Fruit fly (Drosophila melanogaster) whole organism, prepupa: Measurements from ENCODE around the gene Sgs3.

Source experiments
- Blimp-1 ChIP-seq: fragments of 200-800 bp; sonication (Bioruptor generic); optimal IDR thresholded peaks from 3 replicates; lab custom pipeline; 2017; ENCODE audit warnings: missing biosample characterization, missing genetic modification characterization, mild to moderate bottlenecking, moderate library complexity, missing genetic modification reagents
- CG11294 ChIP-seq: fragments of 200-800 bp; sonication (Bioruptor generic); IDR thresholded peaks from 2 replicates; pipeline ENCODE4 v1.3.6; 2022; ENCODE audit warnings: missing biosample characterization, missing genetic modification characterization
- CG11762 ChIP-seq: fragments of 200-800 bp; sonication (Bioruptor generic); optimal IDR thresholded peaks from 3 replicates; lab custom pipeline; 2016; ENCODE audit warnings: missing biosample characterization, missing genetic modification characterization; ENCODE audit not compliant: insufficient read depth
- CG15336 ChIP-seq: fragments of 200-800 bp; sonication (Bioruptor generic); IDR thresholded peaks from 2 replicates; pipeline ENCODE4 v1.3.6; 2022; ENCODE audit warnings: missing biosample characterization, missing genetic modification characterization
- CG1621 ChIP-seq: fragments of 200-800 bp; sonication (Bioruptor generic); optimal IDR thresholded peaks from 3 replicates; lab custom pipeline; 2018; ENCODE audit warnings: missing biosample characterization, mild to moderate bottlenecking, missing genetic modification characterization
- CG16779 ChIP-seq: fragments of 200-800 bp; sonication (Bioruptor generic); optimal IDR thresholded peaks from 3 replicates; lab custom pipeline; 2017; ENCODE audit warnings: missing biosample characterization, mild to moderate bottlenecking, missing genetic modification characterization
- CG32006 ChIP-seq: fragments of 200-800 bp; sonication (Bioruptor generic); optimal IDR thresholded peaks from 3 replicates; lab custom pipeline; 2017; ENCODE audit warnings: missing biosample characterization, mild to moderate bottlenecking, missing genetic modification characterization
- CG34406 ChIP-seq: fragments of 200-800 bp; sonication (Bioruptor generic); optimal IDR thresholded peaks from 3 replicates; lab custom pipeline; 2016; ENCODE audit warnings: missing biosample characterization, missing genetic modification characterization
- CG6163 ChIP-seq: fragments of 200-800 bp; sonication (Bioruptor generic); IDR thresholded peaks from 3 replicates; pipeline ENCODE4 v1.3.6; 2022; ENCODE audit warnings: missing biosample characterization, missing genetic modification characterization
- CG6276 ChIP-seq: fragments of 200-800 bp; sonication (Bioruptor generic); optimal IDR thresholded peaks from 2 replicates; lab custom pipeline; 2017; ENCODE audit warnings: missing biosample characterization, mild to moderate bottlenecking, missing genetic modification characterization
- CG6792 ChIP-seq: fragments of 200-800 bp; sonication (Bioruptor generic); optimal IDR thresholded peaks from 3 replicates; lab custom pipeline; 2016; ENCODE audit warnings: missing biosample characterization, missing genetic modification characterization
- CG6808 ChIP-seq: fragments of 200-800 bp; sonication (Bioruptor generic); optimal IDR thresholded peaks from 3 replicates; lab custom pipeline; 2017; ENCODE audit warnings: missing biosample characterization, missing genetic modification characterization, mild to moderate bottlenecking, moderate library complexity, missing genetic modification reagents
- CG7368 ChIP-seq: fragments of 200-800 bp; sonication (Bioruptor generic); optimal IDR thresholded peaks from 3 replicates; lab custom pipeline; 2016; ENCODE audit warnings: missing biosample characterization, missing genetic modification characterization
- CG8119 ChIP-seq: fragments of 200-800 bp; sonication (Bioruptor generic); IDR thresholded peaks from 3 replicates; pipeline ENCODE4 v1.3.6; 2022; ENCODE audit warnings: missing biosample characterization, missing genetic modification characterization
- CG9139 ChIP-seq: fragments of 200-800 bp; sonication (Bioruptor generic); optimal IDR thresholded peaks from 3 replicates; lab custom pipeline; 2017; ENCODE audit warnings: missing biosample characterization, mild to moderate bottlenecking, missing genetic modification characterization
- Eip75B ChIP-seq: fragments of 200-800 bp; sonication (Bioruptor generic); optimal IDR thresholded peaks from 3 replicates; lab custom pipeline; 2016; ENCODE audit warnings: missing biosample characterization, missing genetic modification characterization
- Eip78C ChIP-seq: fragments of 200-800 bp; sonication (Bioruptor generic); peaks from one replicate; lab custom pipeline; 2016; ENCODE audit warnings: missing biosample characterization, missing genetic modification characterization
- Eip93F ChIP-seq: fragments of 200-800 bp; sonication (Bioruptor generic); optimal IDR thresholded peaks from 2 replicates; lab custom pipeline; 2016; ENCODE audit warnings: missing biosample characterization, mild to moderate bottlenecking, missing genetic modification characterization
- Ets21C ChIP-seq: fragments of 200-800 bp; sonication (Bioruptor generic); optimal IDR thresholded peaks from 3 replicates; lab custom pipeline; 2016; ENCODE audit warnings: missing biosample characterization, missing genetic modification characterization
- Ets96B ChIP-seq: fragments of 200-800 bp; optimal IDR thresholded peaks from 2 replicates; lab custom pipeline; 2019; ENCODE audit warnings: missing biosample characterization, mild to moderate bottlenecking, missing genetic modification characterization, moderate library complexity
- Gug ChIP-seq: fragments of 200-800 bp; sonication (Bioruptor generic); IDR thresholded peaks from 2 replicates; pipeline ENCODE4 v1.3.6; 2022; ENCODE audit warnings: missing biosample characterization, missing genetic modification characterization
- Hr39 ChIP-seq: fragments of 200-800 bp; sonication (Bioruptor generic); optimal IDR thresholded peaks from 2 replicates; lab custom pipeline; 2016; ENCODE audit warnings: missing biosample characterization, missing genetic modification characterization
- Hr4 ChIP-seq: fragments of 200-800 bp; sonication (Bioruptor generic); optimal IDR thresholded peaks from 3 replicates; lab custom pipeline; 2016; ENCODE audit warnings: missing biosample characterization, missing genetic modification characterization
- Lpt ChIP-seq: fragments of 200-800 bp; sonication (Bioruptor generic); optimal IDR thresholded peaks from 3 replicates; lab custom pipeline; 2016; ENCODE audit warnings: missing biosample characterization, missing genetic modification characterization
- Met ChIP-seq: fragments of 200-800 bp; sonication (Bioruptor generic); optimal IDR thresholded peaks from 3 replicates; lab custom pipeline; 2016; ENCODE audit warnings: missing biosample characterization, missing genetic modification characterization
- OdsH ChIP-seq: fragments of 200-800 bp; sonication (Bioruptor generic); optimal IDR thresholded peaks from 3 replicates; lab custom pipeline; 2016; ENCODE audit warnings: missing biosample characterization, missing genetic modification characterization
- Smox ChIP-seq: fragments of 200-800 bp; sonication (Bioruptor generic); optimal IDR thresholded peaks from 3 replicates; lab custom pipeline; 2016; ENCODE audit warnings: missing biosample characterization, missing genetic modification characterization
- Sox14 ChIP-seq: fragments of 200-800 bp; sonication (Bioruptor generic); optimal IDR thresholded peaks from 3 replicates; lab custom pipeline; 2016; ENCODE audit warnings: missing biosample characterization, missing genetic modification characterization
- Sox15 ChIP-seq: fragments of 200-800 bp; sonication (Bioruptor generic); optimal IDR thresholded peaks from 3 replicates; lab custom pipeline; 2016; ENCODE audit warnings: missing biosample characterization, missing genetic modification characterization
- achi ChIP-seq: fragments of 200-800 bp; sonication (Bioruptor generic); optimal IDR thresholded peaks from 3 replicates; lab custom pipeline; 2016; ENCODE audit warnings: missing biosample characterization, missing genetic modification characterization
- acj6 ChIP-seq: fragments of 200-800 bp; sonication (Bioruptor generic); optimal IDR thresholded peaks from 3 replicates; lab custom pipeline; 2016; ENCODE audit warnings: missing biosample characterization, missing genetic modification characterization
- dac ChIP-seq: fragments of 200-800 bp; sonication (Bioruptor generic); optimal IDR thresholded peaks from 2 replicates; lab custom pipeline; 2017; ENCODE audit warnings: missing biosample characterization, mild to moderate bottlenecking, missing genetic modification characterization
- dsx ChIP-seq: fragments of 200-800 bp; optimal IDR thresholded peaks from 3 replicates; lab custom pipeline; 2019; ENCODE audit warnings: missing biosample characterization, mild to moderate bottlenecking, missing genetic modification characterization, moderate library complexity; ENCODE audit not compliant: poor library complexity, severe bottlenecking
- eg ChIP-seq: fragments of 200-800 bp; sonication (Bioruptor generic); IDR thresholded peaks from 3 replicates; pipeline ENCODE4 v1.3.6; 2022; ENCODE audit warnings: missing biosample characterization, missing genetic modification characterization
- esn ChIP-seq: fragments of 200-800 bp; sonication (Bioruptor generic); optimal IDR thresholded peaks from 2 replicates; lab custom pipeline; 2016; ENCODE audit warnings: missing biosample characterization, mild to moderate bottlenecking, missing genetic modification characterization, moderate library complexity
- fd59A ChIP-seq: fragments of 200-800 bp; sonication (Bioruptor generic); optimal IDR thresholded peaks from 2 replicates; lab custom pipeline; 2017; ENCODE audit warnings: missing biosample characterization, mild to moderate bottlenecking, missing genetic modification characterization, missing genetic modification reagents
- fd85E ChIP-seq: fragments of 200-800 bp; sonication (Bioruptor generic); optimal IDR thresholded peaks from 3 replicates; lab custom pipeline; 2016; ENCODE audit warnings: missing biosample characterization, missing genetic modification characterization
- fkh ChIP-seq: fragments of 200-800 bp; sonication (Bioruptor generic); optimal IDR thresholded peaks from 3 replicates; lab custom pipeline; 2017; ENCODE audit warnings: missing biosample characterization, mild to moderate bottlenecking, missing genetic modification characterization, moderate library complexity
- net ChIP-seq: fragments of 200-800 bp; sonication (Bioruptor generic); optimal IDR thresholded peaks from 3 replicates; lab custom pipeline; 2016; ENCODE audit warnings: missing biosample characterization, missing genetic modification characterization
- salr ChIP-seq, 2 experiments: fragments of 200-800 bp; sonication (Bioruptor generic); optimal IDR thresholded peaks; 3 replicates each; lab custom pipeline; 2016 to 2018; ENCODE audit warnings: missing biosample characterization in 2 of 2, missing genetic modification characterization in 2 of 2, mild to moderate bottlenecking in 1 of 2
- spab ChIP-seq: fragments of 200-800 bp; sonication (Bioruptor generic); optimal IDR thresholded peaks from 2 replicates; lab custom pipeline; 2017; ENCODE audit warnings: missing biosample characterization, mild to moderate bottlenecking, missing genetic modification characterization, missing genetic modification reagents
- ss ChIP-seq, 2 experiments: fragments of 200-800 bp; sonication (Bioruptor generic); optimal IDR thresholded peaks; 2 replicates in 1 of 2; 3 replicates in 1 of 2; lab custom pipeline; 2017 to 2018; ENCODE audit warnings: mild to moderate bottlenecking in 2 of 2, missing biosample characterization in 2 of 2, missing genetic modification characterization in 2 of 2, moderate library complexity in 1 of 2
- svp ChIP-seq: fragments of 200-800 bp; sonication (Bioruptor generic); peaks from one replicate; lab custom pipeline; 2016; ENCODE audit warnings: missing biosample characterization, missing genetic modification characterization
- topi ChIP-seq: fragments of 200-800 bp; sonication (Bioruptor generic); optimal IDR thresholded peaks from 3 replicates; lab custom pipeline; 2016; ENCODE audit warnings: missing biosample characterization, missing genetic modification characterization
- vri ChIP-seq: fragments of 200-800 bp; sonication (Bioruptor generic); optimal IDR thresholded peaks from 3 replicates; lab custom pipeline; 2016; ENCODE audit warnings: missing biosample characterization, mild to moderate bottlenecking, missing genetic modification characterization

Sgs3 gene

DNA sequence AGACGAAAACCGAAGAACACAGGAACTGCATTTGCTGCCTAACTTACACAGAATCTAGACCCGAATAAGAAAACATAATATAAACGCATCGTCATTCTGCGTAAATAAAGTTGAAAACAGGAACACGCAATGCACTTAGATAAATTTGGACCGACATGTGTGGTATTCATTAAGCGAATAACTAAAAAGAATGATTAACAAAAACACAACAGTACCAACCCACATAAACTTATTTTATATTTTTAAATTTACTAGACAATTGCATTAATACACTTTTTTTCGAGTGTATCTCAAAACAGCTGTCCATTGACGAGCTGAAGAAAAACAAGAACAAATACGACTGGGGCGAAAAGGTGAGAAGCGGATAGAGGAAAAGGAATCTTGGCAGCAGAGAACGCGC is 42.3 kb downstream of the Sgs3 start (continued):
- TF ChIP-seq CG6276 (peak; percentile 54), Sox15 (GFP tag; lab: Kevin White, UChicago) (peak; percentile 29), CG6808 (GFP tag; lab: Kevin White, UChicago) (peak; percentile 45), esn (peak; percentile 67), Eip75B (GFP tag; lab: Kevin White, UChicago) (peak; percentile 71), achi (peak; percentile 61), svp (GFP tag; lab: Kevin White, UChicago) (peak; percentile 82), net (GFP tag; lab: Kevin White, UChicago) (peak; percentile 63), topi (GFP tag; lab: Kevin White, UChicago) (peak; percentile 69), Gug (GFP tag; lab: Robert Waterston, UW) (no peak), OdsH (GFP tag; lab: Kevin White, UChicago) (peak; percentile 61), spab (GFP tag; lab: Kevin White, UChicago) (peak; percentile 49), CG6792 (GFP tag; lab: Kevin White, UChicago) (peak; percentile 42), Ets96B (peak; percentile 70), Met (GFP tag; lab: Kevin White, UChicago) (peak; percentile 69), ss (GFP tag; optimal IDR thresholded peaks at IDR 0.05; lab: Kevin White, UChicago) (peak; percentile 72 to 73), CG34406 (GFP tag; lab: Kevin White, UChicago) (peak; percentile 25), salr (GFP tag; optimal IDR thresholded peaks at IDR 0.05; lab: Kevin White, UChicago) (peak; percentile 13 to 57), eg (GFP tag; lab: Robert Waterston, UW) (peak; percentile 85), Eip78C (GFP tag; lab: Kevin White, UChicago) (peak; percentile 89), Ets21C (peak; percentile 25), Lpt (GFP tag; lab: Kevin White, UChicago) (peak; percentile 36), CG8119 (GFP tag; lab: Robert Waterston, UW) (peak; percentile 64; the same call in 2 of the 3 replicates), Blimp-1 (no peak), fd85E (no peak), dac (peak; percentile 21)
- TF ChIP-seq, all 60 proteins: peak for 52

DNA sequence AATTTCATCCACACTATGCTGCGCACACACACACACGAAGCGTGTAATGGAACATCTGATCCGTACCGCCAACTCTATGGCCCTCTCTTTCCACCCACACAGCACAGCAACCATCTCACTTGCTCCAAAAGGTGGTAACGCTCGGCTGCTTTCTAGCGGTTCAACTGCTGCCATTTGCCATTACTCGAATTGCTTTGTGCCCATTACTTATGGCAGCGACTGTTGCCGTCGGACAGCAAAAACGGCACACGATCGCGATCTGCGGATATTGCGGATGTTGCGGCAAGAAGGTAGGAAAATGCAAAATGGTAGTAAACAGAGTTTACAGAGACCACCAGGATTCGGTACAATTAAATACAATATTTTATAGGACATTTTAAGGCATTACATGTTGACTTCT is 42.8 kb downstream of the Sgs3 start:
- TF ChIP-seq Ets21C (no peak), dsx (GFP tag; lab: Kevin White, UChicago) (no peak), Hr4 (GFP tag; lab: Kevin White, UChicago) (no peak), fkh (GFP tag; lab: Kevin White, UChicago) (no peak), Eip75B (GFP tag; lab: Kevin White, UChicago) (no peak), vri (GFP tag; lab: Kevin White, UChicago) (no peak), svp (GFP tag; lab: Kevin White, UChicago) (no peak), fd85E (no peak), CG8119 (GFP tag; lab: Robert Waterston, UW) (no peak), Met (GFP tag; lab: Kevin White, UChicago) (no peak), Eip78C (GFP tag; lab: Kevin White, UChicago) (no peak), Smox (no peak), CG11762 (GFP tag; lab: Kevin White, UChicago) (no peak), CG6163 (GFP tag; lab: Robert Waterston, UW) (no peak), achi (no peak), CG11294 (GFP tag; lab: Robert Waterston, UW) (no peak), CG32006 (GFP tag; lab: Kevin White, UChicago) (no peak), Eip93F (GFP tag; lab: Kevin White, UChicago) (no peak), CG34406 (GFP tag; lab: Kevin White, UChicago) (no peak)

DNA sequence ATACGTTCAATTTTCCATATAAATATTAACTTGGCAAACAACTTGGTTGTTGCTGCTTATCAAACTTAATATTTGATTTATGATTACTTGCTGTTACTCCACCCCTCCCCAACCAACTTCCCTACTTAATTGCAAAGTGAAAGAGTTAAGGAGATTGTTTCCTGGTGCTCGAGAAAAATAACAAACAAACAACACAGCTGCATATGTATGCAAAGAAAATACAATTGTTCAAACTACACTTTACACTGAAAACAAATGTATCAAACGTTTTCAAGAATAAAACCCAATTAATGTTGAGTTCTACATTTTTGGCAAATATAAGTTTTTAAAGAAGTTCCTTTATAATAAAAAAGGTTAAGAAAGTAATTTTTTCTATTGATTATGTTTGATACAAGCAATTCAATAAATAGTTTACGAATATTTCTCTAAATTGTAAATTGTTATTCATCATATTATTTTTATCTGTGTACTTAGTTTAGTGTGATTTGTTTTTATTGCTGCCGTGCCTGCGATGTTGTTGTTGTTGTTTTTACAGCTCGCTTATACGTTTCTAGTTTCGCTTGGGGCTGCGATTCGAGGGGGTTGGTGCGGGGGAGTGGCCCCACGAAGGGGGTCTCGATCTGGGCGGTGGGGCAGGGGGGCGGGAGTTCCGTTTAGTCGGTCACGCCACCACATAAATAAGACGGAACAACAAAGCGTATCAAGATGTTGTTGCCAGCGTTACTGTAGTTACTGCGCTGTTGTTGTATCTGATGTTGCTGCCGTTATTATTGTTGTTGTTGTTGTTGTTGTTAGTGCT is 43.8 kb downstream of the Sgs3 start:
- TF ChIP-seq acj6 (GFP tag; lab: Kevin White, UChicago) (peak; percentile 23), CG15336 (peak; percentile 91), Hr39 (no peak), CG6808 (GFP tag; lab: Kevin White, UChicago) (peak; percentile 54), CG1621 (peak; percentile 37), Hr4 (GFP tag; lab: Kevin White, UChicago) (peak; percentile 80), CG9139 (GFP tag; lab: Kevin White, UChicago) (peak; percentile 40), fd59A (peak; percentile 27), svp (GFP tag; lab: Kevin White, UChicago) (no peak), Eip78C (GFP tag; lab: Kevin White, UChicago) (peak; percentile 88), CG7368 (GFP tag; lab: Kevin White, UChicago) (peak; percentile 17), CG8119 (GFP tag; lab: Robert Waterston, UW) (peak; percentile 92), CG16779 (tag; lab: Kevin White, UChicago) (no peak), eg (GFP tag; lab: Robert Waterston, UW) (peak; percentile 82), dsx (GFP tag; lab: Kevin White, UChicago) (peak; percentile 60), ss (GFP tag; optimal IDR thresholded peaks at IDR 0.05; lab: Kevin White, UChicago) (peak; percentile 65 to 91), vri (GFP tag; lab: Kevin White, UChicago) (no peak), Lpt (GFP tag; lab: Kevin White, UChicago) (peak; percentile 68), CG32006 (GFP tag; lab: Kevin White, UChicago) (peak; percentile 81), Sox14 (GFP tag; lab: Kevin White, UChicago) (no peak)
